Worm (Caenorhabditis elegans): Measurements from ENCODE around the gene nhr-225.

nhr-225 gene

DNA sequence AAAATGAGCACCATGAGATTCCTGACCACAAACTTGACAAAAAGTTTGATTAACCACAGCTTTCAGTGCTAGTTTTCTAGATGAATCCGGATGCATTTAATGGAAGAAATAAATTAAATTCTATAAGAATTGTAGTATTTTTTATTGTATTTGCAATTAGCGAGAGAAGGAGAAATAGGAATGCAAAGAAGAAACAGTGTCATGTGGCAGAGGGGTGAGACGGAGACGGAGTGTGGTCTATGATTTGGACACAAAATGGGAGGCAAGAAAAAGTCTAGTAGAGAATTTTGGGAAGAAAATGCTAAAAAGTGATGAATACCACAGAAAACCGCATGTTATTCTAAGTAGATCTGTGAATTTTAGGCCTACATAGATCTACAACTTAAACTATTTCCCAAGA, 12.2 kb downstream of the nhr-225 start, which contains the start of gene nhr-59 (continued):
- TF ChIP-seq T26A8.4 (GFP tag; IDR thresholded peaks at IDR 0.05), result no peak

DNA sequence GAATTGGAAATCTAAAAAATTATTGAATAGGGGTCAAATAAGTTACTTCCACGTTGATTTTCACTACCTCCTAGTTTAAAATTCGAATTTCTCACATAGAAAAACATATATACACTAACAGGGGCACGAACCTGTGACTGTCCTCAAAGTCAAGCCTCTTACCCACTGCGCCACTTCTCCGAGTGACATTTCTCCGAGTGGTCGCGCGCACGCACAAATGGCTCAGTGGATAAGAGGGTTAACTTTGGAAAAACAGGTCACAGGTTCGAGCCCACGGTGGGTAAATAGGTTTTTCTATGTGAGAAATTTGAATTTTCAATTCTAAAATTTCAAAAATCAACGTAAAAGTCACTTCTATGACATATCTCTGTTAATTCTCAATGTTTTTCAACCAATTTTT, 13.0 kb downstream of the nhr-225 start:
- TF ChIP-seq gei-8 (GFP tag; optimal IDR thresholded peaks at IDR 0.05) (no peak), ZK337.2 (GFP tag; IDR thresholded peaks at IDR 0.05) (no peak), duxl-1 (tag; optimal IDR thresholded peaks at IDR 0.05; ENCODE audit: poor library complexity) (no peak), mxl-3 (GFP tag; optimal IDR thresholded peaks at IDR 0.05) (no peak), snpc-4 (tag; optimal IDR thresholded peaks at IDR 0.05) (no peak), hif-1 (tag; optimal IDR thresholded peaks at IDR 0.05) (no peak), unc-39 (tag; optimal IDR thresholded peaks at IDR 0.05) (no peak), hlh-30 (tag; optimal IDR thresholded peaks at IDR 0.05; ENCODE audit: insufficient read depth) (peak; percentile 34), spr-1 (tag; optimal IDR thresholded peaks at IDR 0.05) (no peak), egl-27 (tag; optimal IDR thresholded peaks at IDR 0.05) (no peak), zfp-3 (GFP tag; conservative IDR thresholded peaks at IDR 0.05) (no peak), cey-2 (tag; optimal IDR thresholded peaks at IDR 0.05; ENCODE audit: borderline replicate concordance, insufficient read depth) (no peak), madf-5 (GFP tag; IDR thresholded peaks at IDR 0.05) (no peak), skn-1 (tag; optimal IDR thresholded peaks at IDR 0.05) (no peak), daf-8 (GFP tag; IDR thresholded peaks at IDR 0.05) (no peak), F49E8.2 (tag; optimal IDR thresholded peaks at IDR 0.05; ENCODE audit: borderline replicate concordance) (no peak), Y5F2A.4 (GFP tag; optimal IDR thresholded peaks at IDR 0.05) (no peak), egl-43 (GFP tag; IDR thresholded peaks at IDR 0.05) (no peak), Y48G9A.11 (GFP tag; IDR thresholded peaks at IDR 0.05) (0 out of 2 replicates have a peak, but pooled peaks have one; percentile 43), nhr-25 (tag; optimal IDR thresholded peaks at IDR 0.05; ENCODE audit: borderline replicate concordance, insufficient read depth) (no peak), T20F7.1 (GFP tag; optimal IDR thresholded peaks at IDR 0.05) (no peak), ZK546.5 (tag; optimal IDR thresholded peaks at IDR 0.05) (no peak), nhr-6 (tag; optimal IDR thresholded peaks at IDR 0.05) (no peak), dve-1 (tag; optimal IDR thresholded peaks at IDR 0.05; ENCODE audit: insufficient read depth) (peak; percentile 3), nhr-42 (GFP tag; IDR thresholded peaks at IDR 0.05) (no peak), hlh-11 (tag; optimal IDR thresholded peaks at IDR 0.05) (no peak), rbr-2 (tag; optimal IDR thresholded peaks at IDR 0.05) (no peak), mes-2 (tag; optimal IDR thresholded peaks at IDR 0.05; ENCODE audit: poor library complexity, severe bottlenecking) (no peak), lin-13 (GFP tag; optimal IDR thresholded peaks at IDR 0.05) (peak; percentile 26), set-16 (GFP tag; IDR thresholded peaks at IDR 0.05) (no peak)

DNA sequence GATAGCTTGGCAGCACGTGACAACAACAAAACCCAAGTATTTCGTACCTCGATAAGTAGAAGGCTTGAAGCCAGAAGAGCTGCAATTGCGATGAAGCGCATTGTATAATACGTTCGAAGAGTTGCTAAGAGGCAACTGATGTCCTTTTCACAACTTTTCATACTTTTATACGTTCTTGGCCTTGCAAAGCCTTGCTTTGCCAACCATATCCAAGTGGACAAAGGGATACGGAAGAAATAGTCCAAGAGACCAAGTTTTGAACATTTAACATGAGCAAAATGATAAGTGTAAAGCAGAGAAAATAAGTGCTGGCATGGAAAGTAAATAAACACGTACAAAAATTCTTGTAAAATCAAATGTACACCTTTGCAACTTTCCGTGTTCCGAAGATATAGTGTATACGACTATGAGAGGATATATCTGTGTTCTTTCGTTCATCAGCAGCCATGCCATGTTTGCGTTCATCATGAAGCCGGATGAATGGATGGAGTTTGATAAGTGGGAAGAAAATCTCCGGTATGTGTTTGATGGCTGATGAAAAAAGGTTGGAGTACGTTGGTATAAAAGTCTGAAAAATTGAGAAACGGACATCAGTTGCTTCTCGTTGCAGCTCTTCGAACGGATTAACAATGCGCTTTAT, 15.9 kb downstream of the nhr-225 start, which contains the start of the genes Y5H2A.4 and abu-4:
Gene Y5H2A.4 (minus strand): TSS at position 101 of the 640 bp plus-strand sequence.
Gene abu-4 (plus strand): TSS at position 590 of the 640 bp plus-strand sequence.
- TF ChIP-seq nhr-10 (tag; optimal IDR thresholded peaks at IDR 0.05), result no peak
- no peak for TF ChIP-seq F10B5.3 (tag; optimal IDR thresholded peaks at IDR 0.05)
- TF ChIP-seq unc-39 (tag; optimal IDR thresholded peaks at IDR 0.05), result no peak
- TF ChIP-seq mdl-1 (tag; optimal IDR thresholded peaks at IDR 0.05), result no peak
- TF ChIP-seq F37D6.2 (tag; optimal IDR thresholded peaks at IDR 0.05), result no peak
- TF ChIP-seq unc-62 (GFP tag; optimal IDR thresholded peaks at IDR 0.05 in 1 of 2), result peak in 1 of 2 experiments; percentile 86
- TF ChIP-seq unc-62 (tag; optimal IDR thresholded peaks at IDR 0.05), result no peak
- no peak for TF ChIP-seq mxl-3 (GFP tag; optimal IDR thresholded peaks at IDR 0.05)

Measured in whole organism, L4 larva.